Fruit fly (Drosophila melanogaster): ENCODE measurements around the gene CG6293.

CG6293 gene

DNA sequence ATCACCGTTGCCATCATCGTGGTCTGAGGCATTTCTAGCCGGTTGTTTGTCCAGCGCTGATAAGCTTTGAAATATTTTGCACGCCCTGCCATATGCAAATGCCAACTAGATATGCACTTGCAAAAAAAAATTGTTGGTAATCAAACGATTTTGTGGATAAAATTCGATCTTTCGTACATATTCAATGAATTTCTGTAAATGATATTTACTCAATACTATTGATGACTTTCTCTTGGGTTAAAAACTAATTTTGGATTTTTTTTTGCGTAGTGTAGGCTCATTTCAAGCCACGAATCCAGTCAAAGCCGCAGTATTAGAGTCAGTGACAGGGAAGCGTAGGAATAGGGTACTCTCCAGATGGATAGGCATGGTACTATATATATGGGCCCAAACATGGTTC is 28.3 kb downstream of the CG6293 start:
- TF ChIP-seq NfI (GFP tag; optimal IDR thresholded peaks at IDR 0.05) (no peak), CG31388 (GFP tag; optimal IDR thresholded peaks at IDR 0.05) (no peak), Drgx (GFP tag; IDR thresholded peaks at IDR 0.05) (peak; percentile 63), bsh (GFP tag; optimal IDR thresholded peaks at IDR 0.05) (no peak), CG13287 (GFP tag; IDR thresholded peaks at IDR 0.05; ENCODE audit: partially characterized antibody) (no peak)

DNA sequence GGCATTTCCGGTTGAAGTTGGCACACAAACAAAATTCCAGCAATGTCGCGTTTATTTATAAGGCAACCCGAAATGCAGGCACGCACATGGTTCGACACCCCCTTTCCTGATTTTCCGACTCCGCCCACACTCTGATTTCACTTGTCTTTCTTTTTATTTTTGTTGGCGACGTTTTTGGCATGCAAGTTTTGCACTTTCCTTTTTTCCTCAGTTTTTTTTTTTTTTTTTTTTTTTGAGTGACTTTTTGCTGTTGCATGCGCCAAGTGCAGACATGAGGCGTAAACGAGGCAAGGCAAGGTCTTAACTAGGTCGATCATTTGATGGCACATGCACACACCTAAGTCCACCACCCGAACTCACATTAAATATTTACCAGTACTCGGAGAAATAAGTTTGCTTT is 29.3 kb downstream of the CG6293 start:
- TF ChIP-seq Hr39 (optimal IDR thresholded peaks at IDR 0.05) (peak; percentile 26), Ets65A (GFP tag) (peak; percentile 7), bsh (GFP tag; optimal IDR thresholded peaks at IDR 0.05) (no peak), Drgx (GFP tag; IDR thresholded peaks at IDR 0.05) (peak; percentile 75), CG8765 (GFP tag; IDR thresholded peaks at IDR 0.05) (no peak), Hr78 (GFP tag; optimal IDR thresholded peaks at IDR 0.05) (no peak), CG6813 (GFP tag; optimal IDR thresholded peaks at IDR 0.05) (no peak), CG2712 (tag; optimal IDR thresholded peaks at IDR 0.05) (no peak), Elba2 (GFP tag; optimal IDR thresholded peaks at IDR 0.05) (no peak), Med (GFP tag) (no peak), Ada2b (GFP tag; IDR thresholded peaks at IDR 0.05) (no peak), HHEX (GFP tag; optimal IDR thresholded peaks at IDR 0.05) (no peak), h (optimal IDR thresholded peaks at IDR 0.05) (no peak), E2f1 (GFP tag; IDR thresholded peaks at IDR 0.05) (no peak)

DNA sequence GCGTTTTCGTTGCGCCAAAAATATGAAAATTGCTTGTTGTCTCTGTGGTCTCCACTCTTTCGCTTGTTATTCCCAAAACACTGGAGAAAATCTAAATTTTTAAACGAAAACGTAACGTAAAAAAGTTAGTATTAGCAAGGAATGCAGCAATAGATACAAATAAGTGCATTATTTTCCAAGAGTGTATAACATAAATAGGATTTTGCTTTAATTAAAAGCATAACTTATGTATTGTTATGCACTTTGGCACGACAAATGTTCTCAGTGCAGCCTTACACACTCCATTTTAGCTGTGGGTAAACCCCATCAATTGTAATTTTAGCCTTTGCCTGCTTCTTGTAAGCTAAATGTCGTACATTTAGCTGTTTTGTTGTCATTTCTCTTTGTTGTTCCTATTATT is 35.4 kb downstream of the CG6293 start:
- TF ChIP-seq exex (tag; optimal IDR thresholded peaks at IDR 0.05): no peak
- TF ChIP-seq CG8281 (tag; optimal IDR thresholded peaks at IDR 0.05): no peak
- no peak for TF ChIP-seq her (GFP tag; optimal IDR thresholded peaks at IDR 0.05)
- peak; percentile 10 for TF ChIP-seq CG15269 (tag; optimal IDR thresholded peaks at IDR 0.05)
- TF ChIP-seq sim (GFP tag; IDR thresholded peaks at IDR 0.05): no peak
- no peak for TF ChIP-seq Trl (optimal IDR thresholded peaks at IDR 0.05)
- no peak for TF ChIP-seq Trl (GFP tag; optimal IDR thresholded peaks at IDR 0.05)
- TF ChIP-seq crc (GFP tag; optimal IDR thresholded peaks at IDR 0.05): no peak
- no peak for TF ChIP-seq CrebB (tag; optimal IDR thresholded peaks at IDR 0.05)
- no peak for TF ChIP-seq NK7.1 (GFP tag; optimal IDR thresholded peaks at IDR 0.05)
- TF ChIP-seq CG16863 (GFP tag; optimal IDR thresholded peaks at IDR 0.05): no peak
- no peak for TF ChIP-seq CG7357 (GFP tag; IDR thresholded peaks at IDR 0.05)
- TF ChIP-seq Dad (GFP tag; optimal IDR thresholded peaks at IDR 0.05): no peak
- TF ChIP-seq bbx (GFP tag; IDR thresholded peaks at IDR 0.05; ENCODE audit: partially characterized antibody): no peak
- TF ChIP-seq trem (tag; optimal IDR thresholded peaks at IDR 0.05): no peak
- TF ChIP-seq E2f2 (GFP tag; IDR thresholded peaks at IDR 0.05): no peak
- no peak for TF ChIP-seq CG3407 (GFP tag; optimal IDR thresholded peaks at IDR 0.05)
- TF ChIP-seq sr (GFP tag; IDR thresholded peaks at IDR 0.05): no peak
- no peak for TF ChIP-seq CG3838 (GFP tag; optimal IDR thresholded peaks at IDR 0.05)
- TF ChIP-seq tup (GFP tag; optimal IDR thresholded peaks at IDR 0.05): no peak
- TF ChIP-seq CG1024 (GFP tag; IDR thresholded peaks at IDR 0.05): no peak
- 0 out of 2 replicates have a peak, but pooled peaks have one; percentile 28 for TF ChIP-seq peb (GFP tag; IDR thresholded peaks at IDR 0.05)
- TF ChIP-seq Oli (tag; optimal IDR thresholded peaks at IDR 0.05): peak; percentile 15
- no peak for TF ChIP-seq CG2120 (GFP tag; optimal IDR thresholded peaks at IDR 0.05)
- TF ChIP-seq br (optimal IDR thresholded peaks at IDR 0.05): no peak
- no peak for TF ChIP-seq Hr39 (optimal IDR thresholded peaks at IDR 0.05)
- TF ChIP-seq Fer1 (GFP tag; optimal IDR thresholded peaks at IDR 0.05): peak; percentile 6
- TF ChIP-seq eve (GFP tag; optimal IDR thresholded peaks at IDR 0.05): peak in 1 of 2 experiments; percentile 50
- no peak for TF ChIP-seq aop (GFP tag; IDR thresholded peaks at IDR 0.05)
- TF ChIP-seq CG32767 (GFP tag; IDR thresholded peaks at IDR 0.05): no peak
- no peak for TF ChIP-seq CG7271 (tag; optimal IDR thresholded peaks at IDR 0.05)
- no peak for TF ChIP-seq kay (GFP tag; optimal IDR thresholded peaks at IDR 0.05)
- TF ChIP-seq CG11504 (tag; optimal IDR thresholded peaks at IDR 0.05): peak; percentile 47
- TF ChIP-seq lab (GFP tag; optimal IDR thresholded peaks at IDR 0.05): peak; percentile 44

Measured in whole organism, embryonic.